Fruit fly (Drosophila melanogaster): ENCODE data around the gene Pdp1.

Gene Pdp1

DNA sequence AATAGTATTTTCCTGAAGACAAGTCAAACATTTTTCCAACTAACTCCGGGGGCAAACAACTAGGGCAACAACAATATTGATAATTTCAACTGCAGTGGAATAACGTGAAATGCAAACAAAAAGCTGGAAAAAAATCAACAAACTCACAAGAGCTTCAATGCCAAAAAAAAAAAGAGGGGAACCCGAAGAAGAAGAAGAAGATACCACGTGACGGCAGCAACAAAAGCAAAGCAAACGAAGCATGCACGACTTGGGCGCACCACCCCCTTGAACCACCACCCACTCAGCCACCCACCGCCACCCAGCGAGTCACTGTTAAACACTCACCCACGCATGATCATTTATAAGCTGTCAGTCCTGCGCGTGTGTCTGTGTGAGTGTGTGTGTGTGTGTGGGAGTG, 7.4 kb downstream of the Pdp1 start:
- TF ChIP-seq CG7045 (GFP tag; optimal IDR thresholded peaks at IDR 0.05) (no peak), CG5204 (GFP tag; optimal IDR thresholded peaks at IDR 0.05) (no peak), Hr96 (GFP tag; optimal IDR thresholded peaks at IDR 0.05) (no peak)

DNA sequence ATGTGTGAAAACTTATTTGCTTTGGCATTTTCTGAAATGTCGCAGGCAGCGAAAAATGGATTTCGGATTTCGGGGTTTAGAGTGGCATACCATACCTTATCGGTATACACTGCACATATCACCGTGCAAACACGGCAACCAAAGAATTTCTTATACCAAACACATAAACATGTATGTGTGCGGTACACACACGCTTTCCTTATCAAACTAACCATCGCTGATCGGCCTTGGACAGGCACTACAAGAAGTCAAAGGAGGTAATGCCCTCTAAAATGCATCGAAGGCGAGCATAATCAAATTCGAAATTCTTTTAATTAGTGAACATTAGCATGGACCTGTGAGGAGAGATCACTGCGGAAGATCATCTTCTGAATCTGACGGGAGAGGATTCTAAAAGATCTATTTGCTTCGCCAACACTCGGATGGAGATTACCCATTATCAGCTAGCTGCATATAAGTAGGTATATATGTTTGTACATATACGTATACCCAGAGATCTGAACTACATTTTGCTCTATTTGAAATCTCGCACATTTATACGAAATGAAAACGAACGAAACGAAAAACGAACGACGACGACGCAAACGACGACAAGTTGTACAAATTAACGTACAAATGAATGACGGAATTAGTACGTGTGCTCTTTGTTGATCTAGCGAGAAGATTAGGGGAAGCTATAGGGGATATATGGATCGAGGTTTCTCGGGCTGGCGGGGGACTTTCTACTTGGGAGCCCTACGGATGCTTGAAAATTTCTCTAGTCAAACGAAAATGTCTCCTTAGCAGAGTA, 8.6 kb downstream of the Pdp1 start:
- TF ChIP-seq CG1620 (GFP tag; optimal IDR thresholded peaks at IDR 0.05) = no peak
- no peak for TF ChIP-seq CG12768 (GFP tag; optimal IDR thresholded peaks at IDR 0.05)
- no peak for TF ChIP-seq toe (GFP tag; optimal IDR thresholded peaks at IDR 0.05)
- TF ChIP-seq CG7045 (GFP tag; optimal IDR thresholded peaks at IDR 0.05) = peak; percentile 29
- TF ChIP-seq CG11617 (GFP tag; optimal IDR thresholded peaks at IDR 0.05) = no peak
- no peak for TF ChIP-seq Crg-1 (GFP tag; optimal IDR thresholded peaks at IDR 0.05)
- no peak for TF ChIP-seq CG7101 (tag; optimal IDR thresholded peaks at IDR 0.05)
- peak; percentile 6 for TF ChIP-seq CG33017 (tag; optimal IDR thresholded peaks at IDR 0.05)
- TF ChIP-seq Hr96 (GFP tag; optimal IDR thresholded peaks at IDR 0.05) = no peak
- no peak for TF ChIP-seq cnc (optimal IDR thresholded peaks at IDR 0.05)
- peak; percentile 94 for TF ChIP-seq cic (GFP tag; optimal IDR thresholded peaks at IDR 0.05)
- TF ChIP-seq ovo (GFP tag; optimal IDR thresholded peaks at IDR 0.05) = no peak
- TF ChIP-seq kay (GFP tag; ENCODE audit: borderline replicate concordance) = peak; percentile 70
- TF ChIP-seq Clk (GFP tag; optimal IDR thresholded peaks at IDR 0.05) = no peak
- no peak for TF ChIP-seq CG14711 (tag; optimal IDR thresholded peaks at IDR 0.05)
- no peak for TF ChIP-seq pad (GFP tag; optimal IDR thresholded peaks at IDR 0.05)
- TF ChIP-seq tj (GFP tag; optimal IDR thresholded peaks at IDR 0.05) = peak; percentile 41
- peak; percentile 9 for TF ChIP-seq Mnt (GFP tag; optimal IDR thresholded peaks at IDR 0.05)
- no peak for TF ChIP-seq bab1 (GFP tag; optimal IDR thresholded peaks at IDR 0.05)
- TF ChIP-seq CG5204 (GFP tag; optimal IDR thresholded peaks at IDR 0.05) = no peak

dm6 chr3L:7856626-7856937, 10.6 kb downstream of the Pdp1 start:
- TF ChIP-seq ovo (GFP tag; optimal IDR thresholded peaks at IDR 0.05) (peak; percentile 51), CG5204 (GFP tag; optimal IDR thresholded peaks at IDR 0.05) (peak; percentile 53), CG7045 (GFP tag; optimal IDR thresholded peaks at IDR 0.05) (no peak)

DNA sequence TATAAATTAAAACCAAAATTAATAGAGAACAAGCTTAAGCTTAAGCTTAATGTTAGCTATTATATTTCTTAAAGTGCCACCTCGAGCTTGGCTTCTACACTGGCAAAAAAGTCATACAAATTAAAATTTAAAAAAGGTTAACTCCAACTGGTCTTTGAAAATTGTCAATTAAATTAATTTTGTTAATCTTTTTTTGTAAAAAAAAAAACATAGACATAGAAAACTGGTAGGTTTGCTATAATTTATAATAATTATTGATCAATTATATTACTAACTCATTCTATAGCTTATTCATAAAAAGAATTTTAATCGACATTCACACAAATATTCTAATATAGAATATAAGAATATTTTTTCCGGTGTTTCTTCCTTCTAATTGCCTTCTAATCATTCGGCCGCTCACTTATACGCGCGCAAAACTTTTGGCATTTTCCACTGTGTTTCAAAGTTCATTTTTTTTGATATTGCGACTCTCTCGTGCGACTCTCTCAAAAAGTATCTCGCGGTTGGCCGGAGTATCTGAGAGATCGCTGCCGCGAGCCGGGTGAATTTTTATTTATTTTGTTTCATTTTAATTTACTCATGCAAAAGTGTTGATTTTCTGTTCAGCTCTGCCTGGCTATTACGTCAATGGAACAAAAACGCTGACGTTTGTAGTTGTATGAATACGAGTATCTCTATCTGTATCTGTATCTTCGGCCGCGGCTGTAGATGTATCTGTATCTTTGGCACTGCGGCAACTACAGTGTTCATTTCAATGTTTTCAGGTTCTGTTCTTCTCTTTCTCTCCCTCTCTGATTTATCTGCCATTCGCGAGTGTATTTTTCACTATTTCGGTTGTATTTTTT, 11.2 kb downstream of the Pdp1 start:
- peak; percentile 94 for TF ChIP-seq CG7101 (tag; optimal IDR thresholded peaks at IDR 0.05)
- peak; percentile 75 for TF ChIP-seq pad (GFP tag; optimal IDR thresholded peaks at IDR 0.05)
- TF ChIP-seq Mnt (GFP tag; optimal IDR thresholded peaks at IDR 0.05) = peak; percentile 77
- TF ChIP-seq bab1 (GFP tag; optimal IDR thresholded peaks at IDR 0.05) = no peak
- peak; percentile 65 for TF ChIP-seq toe (GFP tag; optimal IDR thresholded peaks at IDR 0.05)
- TF ChIP-seq tj (GFP tag; optimal IDR thresholded peaks at IDR 0.05) = peak; percentile 90
- TF ChIP-seq cic (GFP tag; optimal IDR thresholded peaks at IDR 0.05) = peak; percentile 94
- TF ChIP-seq CG11617 (GFP tag; optimal IDR thresholded peaks at IDR 0.05) = peak; percentile 96
- peak; percentile 92 for TF ChIP-seq CG33017 (tag; optimal IDR thresholded peaks at IDR 0.05)
- peak; percentile 34 for TF ChIP-seq ovo (GFP tag; optimal IDR thresholded peaks at IDR 0.05)
- peak; percentile 22 for TF ChIP-seq Clk (GFP tag; optimal IDR thresholded peaks at IDR 0.05)
- peak; percentile 92 for TF ChIP-seq CG14711 (tag; optimal IDR thresholded peaks at IDR 0.05)
- TF ChIP-seq CG12768 (GFP tag; optimal IDR thresholded peaks at IDR 0.05) = peak; percentile 78
- no peak for TF ChIP-seq cnc (optimal IDR thresholded peaks at IDR 0.05)
- TF ChIP-seq CG5204 (GFP tag; optimal IDR thresholded peaks at IDR 0.05) = peak; percentile 75
- peak; percentile 79 for TF ChIP-seq Hr96 (GFP tag; optimal IDR thresholded peaks at IDR 0.05)
- peak; percentile 91 for TF ChIP-seq CG7045 (GFP tag; optimal IDR thresholded peaks at IDR 0.05)
- TF ChIP-seq CG1620 (GFP tag; optimal IDR thresholded peaks at IDR 0.05) = peak; percentile 59
- TF ChIP-seq Crg-1 (GFP tag; optimal IDR thresholded peaks at IDR 0.05) = peak; percentile 41
- TF ChIP-seq kay (GFP tag; ENCODE audit: borderline replicate concordance) = peak; percentile 96

dm6 chr3L:7855455-7855774, 11.8 kb downstream of the Pdp1 start:
- TF ChIP-seq Mnt (GFP tag; optimal IDR thresholded peaks at IDR 0.05) = peak; percentile 73
- TF ChIP-seq CG14711 (tag; optimal IDR thresholded peaks at IDR 0.05) = no peak
- peak; percentile 95 for TF ChIP-seq kay (GFP tag; ENCODE audit: borderline replicate concordance)

DNA sequence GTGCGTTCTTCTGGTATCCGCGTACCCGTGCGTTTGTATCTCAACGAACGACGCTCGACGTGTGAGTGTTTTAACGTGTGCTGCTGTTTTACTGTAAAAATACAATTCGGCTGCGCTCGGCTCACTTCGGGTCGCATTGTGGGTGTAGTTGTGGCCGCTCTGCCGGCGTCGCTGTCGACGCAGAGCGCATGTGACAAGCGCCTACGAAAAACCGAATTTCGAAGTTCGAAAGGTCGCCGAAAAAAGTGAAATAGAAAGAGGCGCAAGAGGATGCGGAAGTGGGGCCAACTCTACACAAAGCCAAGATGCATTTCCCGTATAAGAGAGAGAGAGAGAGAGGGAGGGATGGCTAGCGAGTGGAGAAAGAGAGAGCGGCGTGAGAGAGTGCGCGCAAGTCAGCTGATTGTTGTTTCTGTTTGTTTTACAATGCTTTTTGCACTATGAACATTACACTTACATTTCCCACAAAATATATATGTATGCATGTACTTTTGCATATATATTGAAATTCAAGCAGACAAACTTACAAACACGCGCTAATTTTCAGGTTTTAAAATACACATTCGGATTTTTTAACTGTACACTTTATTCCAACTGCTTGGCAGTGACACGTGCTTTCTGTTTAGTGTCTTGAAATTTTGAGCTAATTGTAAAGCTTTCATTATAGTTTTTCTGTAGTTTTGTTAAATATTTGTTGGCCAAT, 12.3 kb downstream of the Pdp1 start:
- TF ChIP-seq CG5204 (GFP tag; optimal IDR thresholded peaks at IDR 0.05) (peak; percentile 49), CG7101 (tag; optimal IDR thresholded peaks at IDR 0.05) (peak; percentile 67), CG14711 (tag; optimal IDR thresholded peaks at IDR 0.05) (no peak), Clk (GFP tag; optimal IDR thresholded peaks at IDR 0.05) (peak; percentile 51), CG12768 (GFP tag; optimal IDR thresholded peaks at IDR 0.05) (peak; percentile 89), cnc (optimal IDR thresholded peaks at IDR 0.05) (no peak), Crg-1 (GFP tag; optimal IDR thresholded peaks at IDR 0.05) (peak; percentile 13), CG33017 (tag; optimal IDR thresholded peaks at IDR 0.05) (peak; percentile 67), Hr96 (GFP tag; optimal IDR thresholded peaks at IDR 0.05) (peak; percentile 49), Mnt (GFP tag; optimal IDR thresholded peaks at IDR 0.05) (peak; percentile 70), CG7045 (GFP tag; optimal IDR thresholded peaks at IDR 0.05) (peak; percentile 52), toe (GFP tag; optimal IDR thresholded peaks at IDR 0.05) (peak; percentile 38), tj (GFP tag; optimal IDR thresholded peaks at IDR 0.05) (peak; percentile 65), ovo (GFP tag; optimal IDR thresholded peaks at IDR 0.05) (peak; percentile 4), pad (GFP tag; optimal IDR thresholded peaks at IDR 0.05) (peak; percentile 71), bab1 (GFP tag; optimal IDR thresholded peaks at IDR 0.05) (no peak), CG11617 (GFP tag; optimal IDR thresholded peaks at IDR 0.05) (peak; percentile 64), kay (GFP tag; ENCODE audit: borderline replicate concordance) (peak; percentile 87), CG1620 (GFP tag; optimal IDR thresholded peaks at IDR 0.05) (peak; percentile 27), cic (GFP tag; optimal IDR thresholded peaks at IDR 0.05) (peak; percentile 91)

Measured in whole organism, adult.